Worm (Caenorhabditis elegans) whole organism, L3 larva: ENCODE measurements around the gene srj-44.

ENCODE experiments used
- R02D3.7 ChIP-seq: fragments of 150-350 bp; optimal IDR thresholded peaks from 2 replicates; lab custom pipeline; 2014; ENCODE audit warnings: missing biosample characterization, missing genetic modification characterization
- ZK546.5 ChIP-seq: sonication (generic microtip); optimal IDR thresholded peaks from 2 replicates; lab custom pipeline; 2017; ENCODE audit warnings: missing biosample characterization, missing genetic modification characterization
- aly-2 ChIP-seq: fragments of 150-350 bp; optimal IDR thresholded peaks from 2 replicates; lab custom pipeline; 2014; ENCODE audit warnings: missing biosample characterization, missing genetic modification characterization
- ceh-28 ChIP-seq: fragments of 150-350 bp; optimal IDR thresholded peaks from 2 replicates; lab custom pipeline; 2014; ENCODE audit warnings: missing biosample characterization, missing genetic modification reagents, missing genetic modification characterization
- ceh-82 ChIP-seq: fragments of 150-350 bp; optimal IDR thresholded peaks from 2 replicates; lab custom pipeline; 2014; ENCODE audit warnings: missing biosample characterization, missing genetic modification characterization
- daf-12 ChIP-seq: fragments of 150-350 bp; optimal IDR thresholded peaks from 2 replicates; lab custom pipeline; 2014; ENCODE audit warnings: missing biosample characterization, missing genetic modification reagents, missing genetic modification characterization
- egl-5 ChIP-seq: fragments of 150-350 bp; optimal IDR thresholded peaks from 2 replicates; lab custom pipeline; 2017; ENCODE audit warnings: missing biosample characterization, missing genetic modification reagents, missing genetic modification characterization, inconsistent platforms
- elt-1 ChIP-seq: fragments of 150-350 bp; optimal IDR thresholded peaks from 2 replicates; lab custom pipeline; 2014; ENCODE audit warnings: missing biosample characterization, missing genetic modification characterization
- elt-2 ChIP-seq: sonication (generic microtip); optimal IDR thresholded peaks from 2 replicates; lab custom pipeline; 2016; ENCODE audit warnings: missing genetic modification reagents, mild to moderate bottlenecking, missing genetic modification characterization, missing compliant biosample characterization
- elt-3 ChIP-seq, 3 experiments: fragments of 150-350 bp in 1 of 3; sonication (generic microtip) in 2 of 3; optimal IDR thresholded peaks; 2 replicates in 2 of 3; 4 replicates in 1 of 3; lab custom pipeline; 2014 to 2017; ENCODE audit warnings: missing biosample characterization in 3 of 3, missing genetic modification characterization in 3 of 3
- eor-1 ChIP-seq, 2 experiments: fragments of 150-350 bp; optimal IDR thresholded peaks; 2 replicates each; lab custom pipeline; 2014 to 2018; ENCODE audit warnings: missing biosample characterization in 2 of 2, missing genetic modification characterization in 2 of 2
- fkh-10 ChIP-seq: sonication (generic microtip); optimal IDR thresholded peaks from 2 replicates; lab custom pipeline; 2017; ENCODE audit warnings: missing biosample characterization, missing genetic modification reagents, missing genetic modification characterization
- fos-1 ChIP-seq: fragments of 150-350 bp; optimal IDR thresholded peaks from 2 replicates; lab custom pipeline; 2014; ENCODE audit warnings: missing biosample characterization, missing genetic modification characterization
- hmg-11 ChIP-seq: sonication (generic microtip); optimal IDR thresholded peaks from 2 replicates; lab custom pipeline; 2016; ENCODE audit warnings: missing genetic modification characterization, missing compliant biosample characterization
- jun-1 ChIP-seq: fragments of 150-350 bp; optimal IDR thresholded peaks from 2 replicates; lab custom pipeline; 2014; ENCODE audit warnings: missing biosample characterization, missing genetic modification reagents, missing genetic modification characterization
- lin-15B ChIP-seq: fragments of 150-350 bp; optimal IDR thresholded peaks from 2 replicates; lab custom pipeline; 2014; ENCODE audit warnings: missing biosample characterization, missing genetic modification characterization
- mdl-1 ChIP-seq: fragments of 150-350 bp; optimal IDR thresholded peaks from 2 replicates; lab custom pipeline; 2014; ENCODE audit warnings: missing biosample characterization, missing genetic modification characterization
- mml-1 ChIP-seq: fragments of 150-350 bp; sonication (generic microtip); optimal IDR thresholded peaks from 3 replicates; lab custom pipeline; 2014; ENCODE audit warnings: missing biosample characterization, missing genetic modification characterization
- nfya-1 ChIP-seq: sonication (generic microtip); optimal IDR thresholded peaks from 2 replicates; lab custom pipeline; 2017; ENCODE audit warnings: missing genetic modification characterization, mild to moderate bottlenecking, missing compliant biosample characterization, antibody characterized with exemption, moderate library complexity; ENCODE audit not compliant: insufficient read depth
- nhr-11 ChIP-seq: fragments of 150-350 bp; optimal IDR thresholded peaks from 2 replicates; lab custom pipeline; 2014; ENCODE audit warnings: missing biosample characterization, missing genetic modification characterization
- nhr-12 ChIP-seq: fragments of 150-350 bp; optimal IDR thresholded peaks from 2 replicates; lab custom pipeline; 2014; ENCODE audit warnings: missing biosample characterization, missing genetic modification characterization
- nhr-23 ChIP-seq: fragments of 150-350 bp; optimal IDR thresholded peaks from 2 replicates; lab custom pipeline; 2014; ENCODE audit warnings: missing biosample characterization, missing genetic modification reagents, missing genetic modification characterization
- nhr-237 ChIP-seq: fragments of 150-350 bp; optimal IDR thresholded peaks from 2 replicates; lab custom pipeline; 2014; ENCODE audit warnings: missing biosample characterization, missing genetic modification characterization
- nhr-28 ChIP-seq: fragments of 150-350 bp; optimal IDR thresholded peaks from 2 replicates; lab custom pipeline; 2014; ENCODE audit warnings: missing biosample characterization, missing genetic modification characterization
- nhr-67 ChIP-seq: fragments of 150-350 bp; optimal IDR thresholded peaks from 2 replicates; lab custom pipeline; 2014; ENCODE audit warnings: missing biosample characterization, missing genetic modification characterization
- nhr-77 ChIP-seq: fragments of 150-350 bp; optimal IDR thresholded peaks from 2 replicates; lab custom pipeline; 2014; ENCODE audit warnings: missing biosample characterization, missing genetic modification characterization
- pha-4 ChIP-seq: fragments of 150-350 bp; optimal IDR thresholded peaks from 2 replicates; lab custom pipeline; 2014; ENCODE audit warnings: missing biosample characterization, missing genetic modification reagents, missing genetic modification characterization
- pqm-1 ChIP-seq: fragments of 150-350 bp; optimal IDR thresholded peaks from 2 replicates; lab custom pipeline; 2017; ENCODE audit warnings: missing biosample characterization, missing genetic modification characterization, inconsistent platforms
- sea-2 ChIP-seq: fragments of 150-350 bp; sonication (generic microtip); optimal IDR thresholded peaks from 4 replicates; lab custom pipeline; 2014; ENCODE audit warnings: missing biosample characterization, missing genetic modification reagents, missing genetic modification characterization
- snpc-4 ChIP-seq: fragments of 150-350 bp; optimal IDR thresholded peaks from 2 replicates; lab custom pipeline; 2014; ENCODE audit warnings: missing biosample characterization, missing genetic modification characterization
- tbx-2 ChIP-seq: sonication (generic microtip); optimal IDR thresholded peaks from 2 replicates; lab custom pipeline; 2016; ENCODE audit warnings: mild to moderate bottlenecking, missing genetic modification characterization, missing compliant biosample characterization
- unc-39 ChIP-seq: sonication (generic microtip); optimal IDR thresholded peaks from 4 replicates; lab custom pipeline; 2017; ENCODE audit warnings: missing biosample characterization, missing genetic modification characterization
- unc-62 ChIP-seq: fragments of 150-350 bp; sonication (generic microtip); optimal IDR thresholded peaks from 4 replicates; lab custom pipeline; 2014; ENCODE audit warnings: missing biosample characterization, missing genetic modification reagents, missing genetic modification characterization
- zag-1 ChIP-seq: fragments of 150-350 bp; optimal IDR thresholded peaks from 2 replicates; lab custom pipeline; 2014; ENCODE audit warnings: missing biosample characterization, missing genetic modification characterization

srj-44 gene

ce11 chrV:2845771-2846170 is at the start of gene srj-44:
TSS of gene srj-44 (minus strand) at chrV:2845871.
- no peak for TF ChIP-seq nhr-237

DNA sequence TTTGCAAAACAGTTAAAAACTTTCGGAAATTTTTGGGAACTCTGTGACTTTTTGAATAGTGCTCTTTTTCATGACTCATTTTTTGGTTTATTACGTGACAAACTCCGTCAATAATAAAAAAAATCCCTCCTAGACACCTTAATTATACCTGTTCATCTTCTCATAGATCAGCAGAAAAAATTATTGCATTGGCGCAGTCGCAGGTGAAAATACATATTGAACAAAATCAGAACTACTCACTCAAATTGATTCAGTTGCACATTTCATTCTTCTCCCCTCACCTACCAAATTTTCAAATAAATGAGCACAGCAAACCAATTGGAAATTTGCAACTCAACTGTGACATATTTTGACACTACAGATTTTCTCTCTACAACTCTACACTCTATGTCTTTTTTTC is 47.3 kb upstream of the srj-44 start, which contains the start of gene srh-127:
srh-127 (plus strand) TSS at position 301 of the 400 bp plus-strand sequence.
- TF ChIP-seq nhr-77 (tag; lab: Kevin White, UChicago) (no peak), nhr-67 (tag; lab: Kevin White, UChicago) (no peak)

- TF ChIP-seq R02D3.7 (tag; lab: Kevin White, UChicago), result no peak
- no peak for TF ChIP-seq ZK546.5 (tag; lab: Kevin White, UChicago)
- TF ChIP-seq nhr-77 (tag; lab: Kevin White, UChicago), result no peak
- TF ChIP-seq ceh-28, result no peak
- no peak for TF ChIP-seq unc-39 (tag; lab: Kevin White, UChicago)
- TF ChIP-seq unc-62 (GFP tag; lab: Kevin White, UChicago), result no peak
- TF ChIP-seq elt-3 (tag; optimal IDR thresholded peaks at IDR 0.05; lab: Kevin White, UChicago), result no peak
- TF ChIP-seq nhr-11 (tag; lab: Kevin White, UChicago), result no peak
- no peak for TF ChIP-seq pha-4 (tag; lab: Kevin White, UChicago)
- no peak for TF ChIP-seq nhr-12 (tag; lab: Kevin White, UChicago)
- no peak for TF ChIP-seq mml-1 (tag; lab: Kevin White, UChicago)
- TF ChIP-seq fkh-10, result no peak
- TF ChIP-seq mdl-1 (tag; lab: Kevin White, UChicago), result no peak
- TF ChIP-seq elt-2 (tag; lab: Kevin White, UChicago), result no peak
These were observed 46.3 kb upstream of the srj-44 start, which contains the start of gene F37B4.15 for ce11 chrV:2891927-2892326. TSS of gene F37B4.15 (plus strand) at chrV:2892227.

DNA sequence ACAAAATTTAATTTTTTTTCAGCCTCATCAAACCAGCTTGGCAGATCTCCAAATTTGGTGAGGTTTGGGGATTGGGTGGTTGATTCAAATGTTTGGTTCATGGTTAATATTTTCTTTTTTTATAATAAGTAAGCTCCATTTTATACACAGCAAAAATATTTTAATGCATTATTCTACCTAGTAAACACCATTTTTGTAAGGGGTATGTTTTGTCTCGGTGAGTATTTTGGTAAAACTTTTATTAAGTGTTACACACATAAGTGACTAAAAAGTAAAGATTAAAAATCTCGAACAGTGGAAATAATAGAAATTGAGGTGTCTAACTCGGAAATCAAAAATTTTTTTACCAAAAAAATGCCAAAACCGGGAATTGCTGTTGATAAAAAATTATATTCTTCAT is 43.0 kb upstream of the srj-44 start, which contains the start of gene srw-4:
srw-4 (minus strand) TSS at position 101 of the 400 bp plus-strand sequence.
- TF ChIP-seq lin-15B (no peak), fos-1 (no peak), daf-12 (tag; lab: Kevin White, UChicago) (no peak), mml-1 (tag; lab: Kevin White, UChicago) (no peak), elt-1 (tag; lab: Kevin White, UChicago) (no peak), elt-2 (tag; lab: Kevin White, UChicago) (no peak), pqm-1 (no peak), nhr-23 (tag; lab: Kevin White, UChicago) (no peak)
- TF ChIP-seq, all 47 proteins: peak for 0

- TF ChIP-seq unc-39 (tag; lab: Kevin White, UChicago) (no peak), lin-15B (no peak), egl-5 (tag; lab: Kevin White, UChicago) (no peak), nhr-12 (tag; lab: Kevin White, UChicago) (no peak), nhr-237 (no peak), daf-12 (tag; lab: Kevin White, UChicago) (no peak), ZK546.5 (tag; lab: Kevin White, UChicago) (no peak), jun-1 (tag; lab: Kevin White, UChicago) (no peak), eor-1 (tag; optimal IDR thresholded peaks at IDR 0.05; lab: Kevin White, UChicago) (no peak), tbx-2 (tag; lab: Kevin White, UChicago) (no peak), ceh-82 (no peak), nhr-11 (tag; lab: Kevin White, UChicago) (no peak), nhr-77 (tag; lab: Kevin White, UChicago) (no peak), nhr-28 (tag; lab: Kevin White, UChicago) (no peak), zag-1 (no peak), fkh-10 (no peak), pqm-1 (no peak), sea-2 (GFP tag; lab: Kevin White, UChicago) (no peak), hmg-11 (tag; lab: Kevin White, UChicago) (no peak), nfya-1 (tag; lab: Kevin White, UChicago) (no peak)
These were observed 42.6 kb upstream of the srj-44 start for ce11 chrV:2888265-2888664.

- TF ChIP-seq ZK546.5 (tag; lab: Kevin White, UChicago), result no peak
- no peak for TF ChIP-seq nhr-28 (tag; lab: Kevin White, UChicago)
- no peak for TF ChIP-seq snpc-4 (tag; lab: Kevin White, UChicago)
- no peak for TF ChIP-seq nhr-12 (tag; lab: Kevin White, UChicago)
- no peak for TF ChIP-seq aly-2 (tag; lab: Kevin White, UChicago)
These were observed 38.7 kb upstream of the srj-44 start, which contains the start of gene sre-24 for ce11 chrV:2884411-2884810. TSS of gene sre-24 (plus strand) at chrV:2884711.
